Fruit fly (Drosophila melanogaster) whole organism, embryonic: ENCODE results near the gene eys.

Source experiments
- CG10321 ChIP-seq: fragments of 200-800 bp; sonication (Bioruptor generic); IDR thresholded peaks from 2 replicates; pipeline ENCODE4 v1.3.6; 2022; ENCODE audit warnings: missing biosample characterization, missing genetic modification characterization
- CG10431 ChIP-seq: fragments of 200-800 bp; sonication (Bioruptor generic); optimal IDR thresholded peaks from 3 replicates; lab custom pipeline; 2018; ENCODE audit warnings: missing biosample characterization, mild to moderate bottlenecking, missing genetic modification characterization
- CG12299 ChIP-seq: fragments of 200-800 bp; sonication (Bioruptor generic); optimal IDR thresholded peaks from 2 replicates; lab custom pipeline; 2018; ENCODE audit warnings: missing biosample characterization, mild to moderate bottlenecking, missing genetic modification characterization
- CG13775 ChIP-seq: fragments of 200-800 bp; sonication (Bioruptor generic); optimal IDR thresholded peaks from 3 replicates; lab custom pipeline; 2017; ENCODE audit warnings: missing biosample characterization, mild to moderate bottlenecking, missing genetic modification characterization
- CG15514 ChIP-seq: fragments of 200-800 bp; sonication (Bioruptor generic); optimal IDR thresholded peaks from 3 replicates; lab custom pipeline; 2017; ENCODE audit warnings: missing biosample characterization, missing genetic modification characterization, mild to moderate bottlenecking, moderate library complexity, missing genetic modification reagents
- CG1603 ChIP-seq: fragments of 200-800 bp; sonication (Bioruptor generic); optimal IDR thresholded peaks from 2 replicates; lab custom pipeline; 2019; ENCODE audit warnings: missing biosample characterization, mild to moderate bottlenecking, missing genetic modification characterization, moderate library complexity
- CG16815 ChIP-seq: fragments of 200-800 bp; sonication (Bioruptor generic); optimal IDR thresholded peaks from 3 replicates; lab custom pipeline; 2017; ENCODE audit warnings: missing biosample characterization, mild to moderate bottlenecking, missing genetic modification characterization
- CG18262 ChIP-seq: fragments of 200-800 bp; optimal IDR thresholded peaks from 3 replicates; lab custom pipeline; 2019; ENCODE audit warnings: missing biosample characterization, mild to moderate bottlenecking, missing genetic modification characterization, moderate library complexity
- CG1832 ChIP-seq: fragments of 200-800 bp; sonication (Bioruptor generic); optimal IDR thresholded peaks from 2 replicates; lab custom pipeline; 2017; ENCODE audit warnings: missing biosample characterization, mild to moderate bottlenecking, missing genetic modification characterization, inconsistent platforms
- CG18599 ChIP-seq: fragments of 200-800 bp; sonication (Bioruptor generic); optimal IDR thresholded peaks from 3 replicates; lab custom pipeline; 2017; ENCODE audit warnings: missing biosample characterization, missing genetic modification characterization, mild to moderate bottlenecking, moderate library complexity, missing genetic modification reagents
- CG2129 ChIP-seq: fragments of 200-800 bp; sonication (Bioruptor generic); IDR thresholded peaks from 2 replicates; pipeline ENCODE4 v1.3.6; 2022; ENCODE audit warnings: missing biosample characterization, missing genetic modification characterization; ENCODE audit not compliant: partially characterized antibody
- CG2889 ChIP-seq: fragments of 200-800 bp; sonication (Bioruptor generic); IDR thresholded peaks from 3 replicates; pipeline ENCODE4 v1.3.6; 2022; ENCODE audit warnings: missing biosample characterization, missing genetic modification characterization
- CG3065 ChIP-seq: fragments of 200-800 bp; sonication (Bioruptor generic); optimal IDR thresholded peaks from 2 replicates; lab custom pipeline; 2016; ENCODE audit warnings: missing biosample characterization, missing genetic modification characterization
- CG32772 ChIP-seq: fragments of 200-800 bp; sonication (Bioruptor generic); IDR thresholded peaks from 2 replicates; pipeline ENCODE4 v1.3.6; 2022; ENCODE audit warnings: missing biosample characterization, missing genetic modification characterization
- CG3407 ChIP-seq: fragments of 200-800 bp; sonication (Bioruptor generic); optimal IDR thresholded peaks from 2 replicates; lab custom pipeline; 2018; ENCODE audit warnings: missing biosample characterization, mild to moderate bottlenecking, missing genetic modification characterization
- CG4820 ChIP-seq: fragments of 200-800 bp; sonication (Bioruptor generic); optimal IDR thresholded peaks from 3 replicates; lab custom pipeline; 2016; ENCODE audit warnings: missing biosample characterization, missing genetic modification characterization
- CG7556 ChIP-seq: fragments of 200-800 bp; sonication (Bioruptor generic); optimal IDR thresholded peaks from 2 replicates; lab custom pipeline; 2017; ENCODE audit warnings: missing biosample characterization, mild to moderate bottlenecking, missing genetic modification characterization
- CG8478 ChIP-seq: fragments of >200 bp; optimal IDR thresholded peaks from 2 replicates; lab custom pipeline; 2018
- CkIIα-i1 ChIP-seq: fragments of 200-800 bp; sonication (Bioruptor generic); IDR thresholded peaks from 2 replicates; pipeline ENCODE4 v1.3.6; 2022; ENCODE audit warnings: missing biosample characterization, missing genetic modification characterization
- Dfd ChIP-seq, 2 experiments: fragments of >200 bp; optimal IDR thresholded peaks; 2 replicates each; lab custom pipeline; 2017; ENCODE audit warnings: missing biosample characterization in 2 of 2, missing genetic modification characterization in 2 of 2
- HHEX ChIP-seq: fragments of 200-800 bp; sonication (Bioruptor generic); optimal IDR thresholded peaks from 3 replicates; lab custom pipeline; 2017; ENCODE audit warnings: missing biosample characterization, mild to moderate bottlenecking, missing genetic modification characterization, missing genetic modification reagents
- Hr51 ChIP-seq, 2 experiments: fragments of 200-800 bp; sonication (Bioruptor generic); optimal IDR thresholded peaks; 2 replicates in 1 of 2; 3 replicates in 1 of 2; lab custom pipeline; 2016 to 2018; ENCODE audit warnings: missing biosample characterization in 2 of 2, missing genetic modification characterization in 2 of 2, mild to moderate bottlenecking in 1 of 2, moderate library complexity in 1 of 2
- Nf-YC ChIP-seq: fragments of 200-800 bp; optimal IDR thresholded peaks from 3 replicates; lab custom pipeline; 2019; ENCODE audit warnings: missing biosample characterization, mild to moderate bottlenecking, missing genetic modification characterization, moderate library complexity
- Rx ChIP-seq: fragments of 200-800 bp; sonication (Bioruptor generic); IDR thresholded peaks from 2 replicates; pipeline ENCODE4 v1.3.6; 2022; ENCODE audit warnings: missing biosample characterization, missing genetic modification characterization
- Xrp1 ChIP-seq: fragments of 200-800 bp; sonication (Bioruptor generic); IDR thresholded peaks from 2 replicates; pipeline ENCODE4 v1.3.6; 2022; ENCODE audit warnings: missing biosample characterization, missing genetic modification characterization
- ato ChIP-seq: fragments of 200-800 bp; sonication (Bioruptor generic); IDR thresholded peaks from 2 replicates; pipeline ENCODE4 v1.3.6; 2022; ENCODE audit warnings: missing biosample characterization, missing genetic modification characterization; ENCODE audit not compliant: partially characterized antibody
- cas ChIP-seq: fragments of 200-800 bp; sonication (Bioruptor generic); IDR thresholded peaks from 2 replicates; pipeline ENCODE4 v1.3.6; 2022; ENCODE audit warnings: missing biosample characterization, missing genetic modification characterization
- cg ChIP-seq: fragments of 200-800 bp; sonication (Bioruptor generic); optimal IDR thresholded peaks from 3 replicates; lab custom pipeline; 2019; ENCODE audit warnings: missing biosample characterization, mild to moderate bottlenecking, missing genetic modification characterization, moderate library complexity
- crp ChIP-seq, 2 experiments: fragments of 200-800 bp; sonication (Bioruptor generic); optimal IDR thresholded peaks; 2 replicates in 1 of 2; 3 replicates in 1 of 2; lab custom pipeline; 2017; ENCODE audit warnings: missing biosample characterization in 2 of 2, missing genetic modification characterization in 2 of 2, mild to moderate bottlenecking in 1 of 2, moderate library complexity in 1 of 2
- dan ChIP-seq: fragments of 200-800 bp; sonication (Bioruptor generic); IDR thresholded peaks from 2 replicates; pipeline ENCODE4 v1.3.6; 2022; ENCODE audit warnings: missing biosample characterization, missing genetic modification characterization
- dpn ChIP-seq, 2 experiments: fragments of 200-800 bp; sonication (Bioruptor generic); optimal IDR thresholded peaks; 3 replicates each; lab custom pipeline; 2016; ENCODE audit warnings: missing biosample characterization in 2 of 2, missing genetic modification characterization in 2 of 2
- dysf ChIP-seq: fragments of 200-800 bp; sonication (Bioruptor generic); IDR thresholded peaks from 3 replicates; pipeline ENCODE4 v1.3.6; 2022; ENCODE audit warnings: missing biosample characterization, missing genetic modification characterization
- ewg ChIP-seq: fragments of 200-800 bp; sonication (Bioruptor generic); optimal IDR thresholded peaks from 3 replicates; lab custom pipeline; 2017; ENCODE audit warnings: mild to moderate bottlenecking, missing biosample characterization, missing genetic modification reagents, missing genetic modification characterization
- gfzf ChIP-seq: fragments of 200-800 bp; sonication (Bioruptor generic); optimal IDR thresholded peaks from 2 replicates; lab custom pipeline; 2016; ENCODE audit warnings: missing biosample characterization, mild to moderate bottlenecking, missing genetic modification characterization, moderate library complexity
- hkb ChIP-seq, 2 experiments: fragments of 200-800 bp in 1 of 2; fragments of >200 bp in 1 of 2; sonication (Bioruptor generic) in 1 of 2; IDR thresholded peaks in 1 of 2; optimal IDR thresholded peaks in 1 of 2; 2 replicates each; pipeline versions ENCODE4 v1.3.6 to Lab custom; 2017 to 2022; ENCODE audit warnings: missing biosample characterization in 1 of 2, missing genetic modification characterization in 1 of 2
- hth ChIP-seq: fragments of >200 bp; optimal IDR thresholded peaks from 2 replicates; lab custom pipeline; 2017; ENCODE audit warnings: inconsistent platforms
- kah ChIP-seq: fragments of 200-800 bp; sonication (Bioruptor generic); optimal IDR thresholded peaks from 2 replicates; lab custom pipeline; 2018; ENCODE audit warnings: missing biosample characterization, mild to moderate bottlenecking, missing genetic modification characterization
- lilli ChIP-seq: fragments of 200-800 bp; sonication (Bioruptor generic); optimal IDR thresholded peaks from 3 replicates; lab custom pipeline; 2016; ENCODE audit warnings: missing biosample characterization, missing genetic modification characterization
- lola ChIP-seq, 3 experiments: fragments of >200 bp in 2 of 3; fragments of 200-800 bp in 1 of 3; sonication (Bioruptor generic) in 1 of 3; optimal IDR thresholded peaks; 2 replicates each; lab custom pipeline; 2017 to 2019; ENCODE audit warnings: missing biosample characterization in 3 of 3, missing genetic modification characterization in 3 of 3, mild to moderate bottlenecking in 1 of 3, moderate library complexity in 1 of 3
- mld ChIP-seq: fragments of 200-800 bp; sonication (Bioruptor generic); IDR thresholded peaks from 3 replicates; pipeline ENCODE4 v1.3.6; 2022; ENCODE audit warnings: missing biosample characterization, missing genetic modification characterization; ENCODE audit not compliant: partially characterized antibody
- pan ChIP-seq, 4 experiments: fragments of >200 bp in 3 of 4; fragments of 200-800 bp in 1 of 4; sonication (Bioruptor generic) in 1 of 4; optimal IDR thresholded peaks in 3 of 4; IDR thresholded peaks in 1 of 4; 2 replicates each; pipeline versions ENCODE4 v1.3.6 to Lab custom; 2017 to 2022; ENCODE audit warnings: missing biosample characterization in 2 of 4, missing genetic modification characterization in 2 of 4, mixed read lengths in 1 of 4
- prd ChIP-seq, 3 experiments: fragments of >200 bp in 2 of 3; fragments of 200-800 bp in 1 of 3; sonication (Bioruptor generic) in 1 of 3; optimal IDR thresholded peaks in 2 of 3; IDR thresholded peaks in 1 of 3; 2 replicates in 2 of 3; 3 replicates in 1 of 3; pipeline versions ENCODE4 v1.3.6 to Lab custom; 2017 to 2022; ENCODE audit warnings: missing biosample characterization in 1 of 3, missing genetic modification characterization in 1 of 3
- sens ChIP-seq: fragments of 200-800 bp; sonication (Bioruptor generic); peaks from one replicate; lab custom pipeline; 2016; ENCODE audit warnings: missing biosample characterization, missing genetic modification characterization
- stwl ChIP-seq: fragments of 200-800 bp; sonication (Bioruptor generic); optimal IDR thresholded peaks from 3 replicates; lab custom pipeline; 2018; ENCODE audit warnings: missing biosample characterization, mild to moderate bottlenecking, missing genetic modification characterization, moderate library complexity

Gene eys

dm6 chr2L:2357228-2357656, 45.8 kb downstream of the eys start, which contains the start of gene CG9967 (continued):
- no peak for TF ChIP-seq cg
- no peak for TF ChIP-seq prd (optimal IDR thresholded peaks at IDR 0.05; lab: Kevin White, UChicago)
- no peak for TF ChIP-seq prd (GFP tag; IDR thresholded peaks at IDR 0.05; lab: Robert Waterston, UW)
- no peak for TF ChIP-seq CG8478
- TF ChIP-seq CG18262: no peak
- no peak for TF ChIP-seq CG2129 (GFP tag; lab: Robert Waterston, UW)
- TF ChIP-seq stwl (tag; lab: Kevin White, UChicago): peak; percentile 84
- TF ChIP-seq lola (GFP tag; optimal IDR thresholded peaks at IDR 0.05; lab: Kevin White, UChicago): no peak
- TF ChIP-seq dpn (GFP tag; optimal IDR thresholded peaks at IDR 0.05; lab: Kevin White, UChicago): peak in 1 of 2 experiments; percentile 2
- TF ChIP-seq CG12299: no peak
- no peak for TF ChIP-seq pan (optimal IDR thresholded peaks at IDR 0.05; lab: Kevin White, UChicago)
- TF ChIP-seq pan (GFP tag; optimal IDR thresholded peaks at IDR 0.05 in 1 of 2, IDR thresholded peaks at IDR 0.05 in 1 of 2): no peak
- peak; percentile 54 to 91 for TF ChIP-seq crp (GFP tag; optimal IDR thresholded peaks at IDR 0.05; lab: Kevin White, UChicago)
- TF ChIP-seq mld: no peak
- peak; percentile 88 for TF ChIP-seq CG15514
- no peak for TF ChIP-seq CG4820 (GFP tag; lab: Kevin White, UChicago)
- TF ChIP-seq hth (lab: Kevin White, UChicago): no peak
- no peak for TF ChIP-seq CG16815 (GFP tag; lab: Kevin White, UChicago)
- TF ChIP-seq Nf-YC: peak; percentile 46
- no peak for TF ChIP-seq cas (GFP tag; lab: Robert Waterston, UW)
- no peak for TF ChIP-seq Dfd (GFP tag; optimal IDR thresholded peaks at IDR 0.05; lab: Kevin White, UChicago)
- no peak for TF ChIP-seq Xrp1 (GFP tag; lab: Robert Waterston, UW)
- no peak for TF ChIP-seq CG18599 (GFP tag; lab: Kevin White, UChicago)
- TF ChIP-seq Hr51 (GFP tag; optimal IDR thresholded peaks at IDR 0.05; lab: Kevin White, UChicago): no peak
- TF ChIP-seq Rx: no peak
- no peak for TF ChIP-seq CG1832
- TF ChIP-seq lilli: peak; percentile 39
- no peak for TF ChIP-seq CG10321
- peak; percentile 8 for TF ChIP-seq CG7556
- no peak for TF ChIP-seq hkb (optimal IDR thresholded peaks at IDR 0.05; lab: Kevin White, UChicago)
- 0 out of 2 replicates have a peak, but pooled peaks have one; percentile 12 for TF ChIP-seq hkb (GFP tag; IDR thresholded peaks at IDR 0.05; lab: Robert Waterston, UW)
- TF ChIP-seq CG3065: no peak
- no peak for TF ChIP-seq CG10431 (GFP tag; lab: Kevin White, UChicago)
- TF ChIP-seq CG1603: peak; percentile 6
- no peak for TF ChIP-seq CG3407 (GFP tag; lab: Kevin White, UChicago)
- TF ChIP-seq ato (GFP tag; lab: Robert Waterston, UW): no peak
- no peak for TF ChIP-seq kah
- TF ChIP-seq CG2889: no peak
- no peak for TF ChIP-seq CkIIα-i1 (GFP tag; lab: Robert Waterston, UW)
- TF ChIP-seq gfzf (GFP tag; lab: Kevin White, UChicago): no peak
- no peak for TF ChIP-seq dan
- no peak for TF ChIP-seq sens (GFP tag; lab: Kevin White, UChicago)
- no peak for TF ChIP-seq CG13775 (GFP tag; lab: Kevin White, UChicago)
- TF ChIP-seq ewg (GFP tag; lab: Kevin White, UChicago): no peak
- TF ChIP-seq dysf (GFP tag; lab: Robert Waterston, UW): no peak
- TF ChIP-seq HHEX: no peak
- TF ChIP-seq CG32772 (GFP tag; lab: Robert Waterston, UW): no peak
